Fruit fly (Drosophila melanogaster) whole organism, prepupa: Measurements from ENCODE around the gene halo.

Experiments used
- Blimp-1 ChIP-seq: fragments of 200-800 bp; sonication (Bioruptor generic); optimal IDR thresholded peaks from 3 replicates; lab custom pipeline; 2017; ENCODE audit warnings: missing biosample characterization, missing genetic modification characterization, mild to moderate bottlenecking, moderate library complexity, missing genetic modification reagents
- CG10631 ChIP-seq: fragments of 200-800 bp; sonication (Bioruptor generic); optimal IDR thresholded peaks from 2 replicates; lab custom pipeline; 2016; ENCODE audit warnings: missing biosample characterization, missing genetic modification characterization
- CG11762 ChIP-seq: fragments of 200-800 bp; sonication (Bioruptor generic); optimal IDR thresholded peaks from 3 replicates; lab custom pipeline; 2016; ENCODE audit warnings: missing biosample characterization, missing genetic modification characterization; ENCODE audit not compliant: insufficient read depth
- CG15336 ChIP-seq: fragments of 200-800 bp; sonication (Bioruptor generic); IDR thresholded peaks from 2 replicates; pipeline ENCODE4 v1.3.6; 2022; ENCODE audit warnings: missing biosample characterization, missing genetic modification characterization
- CG16779 ChIP-seq: fragments of 200-800 bp; sonication (Bioruptor generic); optimal IDR thresholded peaks from 3 replicates; lab custom pipeline; 2017; ENCODE audit warnings: missing biosample characterization, mild to moderate bottlenecking, missing genetic modification characterization
- CG3032 ChIP-seq: fragments of 200-800 bp; optimal IDR thresholded peaks from 2 replicates; lab custom pipeline; 2019; ENCODE audit warnings: missing biosample characterization, mild to moderate bottlenecking, missing genetic modification characterization, moderate library complexity
- CG32006 ChIP-seq: fragments of 200-800 bp; sonication (Bioruptor generic); optimal IDR thresholded peaks from 3 replicates; lab custom pipeline; 2017; ENCODE audit warnings: missing biosample characterization, mild to moderate bottlenecking, missing genetic modification characterization
- CG34406 ChIP-seq: fragments of 200-800 bp; sonication (Bioruptor generic); optimal IDR thresholded peaks from 3 replicates; lab custom pipeline; 2016; ENCODE audit warnings: missing biosample characterization, missing genetic modification characterization
- CG3919 ChIP-seq: fragments of 200-800 bp; sonication (Bioruptor generic); optimal IDR thresholded peaks from 3 replicates; lab custom pipeline; 2016; ENCODE audit warnings: missing biosample characterization, missing genetic modification characterization
- CG4318 ChIP-seq: fragments of 200-800 bp; sonication (Bioruptor generic); optimal IDR thresholded peaks from 3 replicates; lab custom pipeline; 2017; ENCODE audit warnings: missing biosample characterization, mild to moderate bottlenecking, missing genetic modification characterization
- CG6276 ChIP-seq: fragments of 200-800 bp; sonication (Bioruptor generic); optimal IDR thresholded peaks from 2 replicates; lab custom pipeline; 2017; ENCODE audit warnings: missing biosample characterization, mild to moderate bottlenecking, missing genetic modification characterization
- CG6792 ChIP-seq: fragments of 200-800 bp; sonication (Bioruptor generic); optimal IDR thresholded peaks from 3 replicates; lab custom pipeline; 2016; ENCODE audit warnings: missing biosample characterization, missing genetic modification characterization
- CG6808 ChIP-seq: fragments of 200-800 bp; sonication (Bioruptor generic); optimal IDR thresholded peaks from 3 replicates; lab custom pipeline; 2017; ENCODE audit warnings: missing biosample characterization, missing genetic modification characterization, mild to moderate bottlenecking, moderate library complexity, missing genetic modification reagents
- CG6854 ChIP-seq: fragments of 200-800 bp; sonication (Bioruptor generic); optimal IDR thresholded peaks from 2 replicates; lab custom pipeline; 2017; ENCODE audit warnings: missing biosample characterization, mild to moderate bottlenecking, missing genetic modification characterization
- CG7368 ChIP-seq: fragments of 200-800 bp; sonication (Bioruptor generic); optimal IDR thresholded peaks from 3 replicates; lab custom pipeline; 2016; ENCODE audit warnings: missing biosample characterization, missing genetic modification characterization
- CG8119 ChIP-seq: fragments of 200-800 bp; sonication (Bioruptor generic); IDR thresholded peaks from 3 replicates; pipeline ENCODE4 v1.3.6; 2022; ENCODE audit warnings: missing biosample characterization, missing genetic modification characterization
- CG8319 ChIP-seq: fragments of 200-800 bp; sonication (Bioruptor generic); optimal IDR thresholded peaks from 3 replicates; lab custom pipeline; 2016; ENCODE audit warnings: missing biosample characterization, missing genetic modification characterization
- CG8632 ChIP-seq: fragments of 200-800 bp; sonication (Bioruptor generic); optimal IDR thresholded peaks from 3 replicates; lab custom pipeline; 2016; ENCODE audit warnings: missing biosample characterization, missing genetic modification characterization
- CG9139 ChIP-seq: fragments of 200-800 bp; sonication (Bioruptor generic); optimal IDR thresholded peaks from 3 replicates; lab custom pipeline; 2017; ENCODE audit warnings: missing biosample characterization, mild to moderate bottlenecking, missing genetic modification characterization
- Eip75B ChIP-seq: fragments of 200-800 bp; sonication (Bioruptor generic); optimal IDR thresholded peaks from 3 replicates; lab custom pipeline; 2016; ENCODE audit warnings: missing biosample characterization, missing genetic modification characterization
- Eip78C ChIP-seq: fragments of 200-800 bp; sonication (Bioruptor generic); peaks from one replicate; lab custom pipeline; 2016; ENCODE audit warnings: missing biosample characterization, missing genetic modification characterization
- Eip93F ChIP-seq: fragments of 200-800 bp; sonication (Bioruptor generic); optimal IDR thresholded peaks from 2 replicates; lab custom pipeline; 2016; ENCODE audit warnings: missing biosample characterization, mild to moderate bottlenecking, missing genetic modification characterization
- Hr38 ChIP-seq: sonication (Bioruptor generic); optimal IDR thresholded peaks from 2 replicates; lab custom pipeline; 2016; ENCODE audit warnings: missing biosample characterization, missing genetic modification characterization
- Hr4 ChIP-seq: fragments of 200-800 bp; sonication (Bioruptor generic); optimal IDR thresholded peaks from 3 replicates; lab custom pipeline; 2016; ENCODE audit warnings: missing biosample characterization, missing genetic modification characterization
- Lpt ChIP-seq: fragments of 200-800 bp; sonication (Bioruptor generic); optimal IDR thresholded peaks from 3 replicates; lab custom pipeline; 2016; ENCODE audit warnings: missing biosample characterization, missing genetic modification characterization
- Sox102F ChIP-seq: fragments of 200-800 bp; sonication (Bioruptor generic); optimal IDR thresholded peaks from 2 replicates; lab custom pipeline; 2016; ENCODE audit warnings: missing biosample characterization, mild to moderate bottlenecking, missing genetic modification characterization
- Sox14 ChIP-seq: fragments of 200-800 bp; sonication (Bioruptor generic); optimal IDR thresholded peaks from 3 replicates; lab custom pipeline; 2016; ENCODE audit warnings: missing biosample characterization, missing genetic modification characterization
- Sox15 ChIP-seq: fragments of 200-800 bp; sonication (Bioruptor generic); optimal IDR thresholded peaks from 3 replicates; lab custom pipeline; 2016; ENCODE audit warnings: missing biosample characterization, missing genetic modification characterization
- achi ChIP-seq: fragments of 200-800 bp; sonication (Bioruptor generic); optimal IDR thresholded peaks from 3 replicates; lab custom pipeline; 2016; ENCODE audit warnings: missing biosample characterization, missing genetic modification characterization
- acj6 ChIP-seq: fragments of 200-800 bp; sonication (Bioruptor generic); optimal IDR thresholded peaks from 3 replicates; lab custom pipeline; 2016; ENCODE audit warnings: missing biosample characterization, missing genetic modification characterization
- cyc ChIP-seq: fragments of 200-800 bp; sonication (Bioruptor generic); optimal IDR thresholded peaks from 3 replicates; lab custom pipeline; 2016; ENCODE audit warnings: missing biosample characterization, missing genetic modification characterization
- dac ChIP-seq: fragments of 200-800 bp; sonication (Bioruptor generic); optimal IDR thresholded peaks from 2 replicates; lab custom pipeline; 2017; ENCODE audit warnings: missing biosample characterization, mild to moderate bottlenecking, missing genetic modification characterization
- esn ChIP-seq: fragments of 200-800 bp; sonication (Bioruptor generic); optimal IDR thresholded peaks from 2 replicates; lab custom pipeline; 2016; ENCODE audit warnings: missing biosample characterization, mild to moderate bottlenecking, missing genetic modification characterization, moderate library complexity
- fd59A ChIP-seq: fragments of 200-800 bp; sonication (Bioruptor generic); optimal IDR thresholded peaks from 2 replicates; lab custom pipeline; 2017; ENCODE audit warnings: missing biosample characterization, mild to moderate bottlenecking, missing genetic modification characterization, missing genetic modification reagents
- fd85E ChIP-seq: fragments of 200-800 bp; sonication (Bioruptor generic); optimal IDR thresholded peaks from 3 replicates; lab custom pipeline; 2016; ENCODE audit warnings: missing biosample characterization, missing genetic modification characterization
- fkh ChIP-seq: fragments of 200-800 bp; sonication (Bioruptor generic); optimal IDR thresholded peaks from 3 replicates; lab custom pipeline; 2017; ENCODE audit warnings: missing biosample characterization, mild to moderate bottlenecking, missing genetic modification characterization, moderate library complexity
- lz ChIP-seq: fragments of 200-800 bp; sonication (Bioruptor generic); optimal IDR thresholded peaks from 3 replicates; lab custom pipeline; 2016; ENCODE audit warnings: missing biosample characterization, missing genetic modification characterization
- net ChIP-seq: fragments of 200-800 bp; sonication (Bioruptor generic); optimal IDR thresholded peaks from 3 replicates; lab custom pipeline; 2016; ENCODE audit warnings: missing biosample characterization, missing genetic modification characterization
- pdm3 ChIP-seq: fragments of 200-800 bp; sonication (Bioruptor generic); optimal IDR thresholded peaks from 3 replicates; lab custom pipeline; 2016; ENCODE audit warnings: missing biosample characterization, missing genetic modification characterization
- salr ChIP-seq, 2 experiments: fragments of 200-800 bp; sonication (Bioruptor generic); optimal IDR thresholded peaks; 3 replicates each; lab custom pipeline; 2016 to 2018; ENCODE audit warnings: missing biosample characterization in 2 of 2, missing genetic modification characterization in 2 of 2, mild to moderate bottlenecking in 1 of 2
- ss ChIP-seq, 2 experiments: fragments of 200-800 bp; sonication (Bioruptor generic); optimal IDR thresholded peaks; 2 replicates in 1 of 2; 3 replicates in 1 of 2; lab custom pipeline; 2017 to 2018; ENCODE audit warnings: mild to moderate bottlenecking in 2 of 2, missing biosample characterization in 2 of 2, missing genetic modification characterization in 2 of 2, moderate library complexity in 1 of 2
- svp ChIP-seq: fragments of 200-800 bp; sonication (Bioruptor generic); peaks from one replicate; lab custom pipeline; 2016; ENCODE audit warnings: missing biosample characterization, missing genetic modification characterization
- topi ChIP-seq: fragments of 200-800 bp; sonication (Bioruptor generic); optimal IDR thresholded peaks from 3 replicates; lab custom pipeline; 2016; ENCODE audit warnings: missing biosample characterization, missing genetic modification characterization
- vri ChIP-seq: fragments of 200-800 bp; sonication (Bioruptor generic); optimal IDR thresholded peaks from 3 replicates; lab custom pipeline; 2016; ENCODE audit warnings: missing biosample characterization, mild to moderate bottlenecking, missing genetic modification characterization

Gene halo

DNA sequence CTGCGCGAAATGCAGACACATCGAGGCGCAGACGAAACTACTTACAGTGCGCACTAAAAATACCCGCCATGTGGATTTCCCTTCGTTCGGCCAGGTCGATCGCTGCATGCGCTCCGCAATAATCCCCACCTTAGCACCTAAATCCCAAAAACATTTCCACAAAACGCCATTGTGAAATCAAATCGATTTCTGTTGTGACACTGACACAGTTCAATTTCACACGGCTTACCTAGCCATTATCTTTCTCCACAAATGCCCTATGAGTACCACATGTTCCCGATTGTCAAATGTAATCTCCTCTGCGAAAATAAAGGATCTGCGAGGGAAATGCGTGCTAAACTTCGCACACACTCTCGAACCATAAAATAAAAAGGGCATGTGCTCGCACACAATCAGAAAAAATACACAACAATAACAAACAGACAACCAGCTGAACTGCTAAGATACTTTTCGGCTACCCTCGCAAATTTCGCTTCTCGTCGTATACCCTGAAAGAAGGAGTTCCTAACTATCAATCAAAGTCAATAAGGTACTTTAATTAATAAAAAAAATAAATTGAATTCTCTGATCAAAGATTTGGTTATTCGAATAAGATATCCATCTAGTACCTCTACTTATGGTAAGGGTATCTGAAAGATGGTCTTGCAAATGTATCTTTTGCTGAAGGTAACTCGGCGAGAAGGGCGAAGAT is 31.8 kb downstream of the halo start (continued):
- TF ChIP-seq vri (GFP tag; lab: Kevin White, UChicago) (peak; percentile 50), CG8319 (GFP tag; lab: Kevin White, UChicago) (peak; percentile 10), esn (GFP tag; lab: Kevin White, UChicago) (peak; percentile 74), CG6854 (GFP tag; lab: Kevin White, UChicago) (no peak), cyc (GFP tag; lab: Kevin White, UChicago) (peak; percentile 70), fkh (GFP tag; lab: Kevin White, UChicago) (no peak), CG8632 (peak; percentile 32), Lpt (GFP tag; lab: Kevin White, UChicago) (peak; percentile 41), Eip78C (GFP tag; lab: Kevin White, UChicago) (peak; percentile 93), fd59A (GFP tag; lab: Kevin White, UChicago) (peak; percentile 73), ss (GFP tag; optimal IDR thresholded peaks at IDR 0.05; lab: Kevin White, UChicago) (peak; percentile 58 to 63), CG4318 (GFP tag; lab: Kevin White, UChicago) (peak; percentile 15), CG9139 (peak; percentile 60)

DNA sequence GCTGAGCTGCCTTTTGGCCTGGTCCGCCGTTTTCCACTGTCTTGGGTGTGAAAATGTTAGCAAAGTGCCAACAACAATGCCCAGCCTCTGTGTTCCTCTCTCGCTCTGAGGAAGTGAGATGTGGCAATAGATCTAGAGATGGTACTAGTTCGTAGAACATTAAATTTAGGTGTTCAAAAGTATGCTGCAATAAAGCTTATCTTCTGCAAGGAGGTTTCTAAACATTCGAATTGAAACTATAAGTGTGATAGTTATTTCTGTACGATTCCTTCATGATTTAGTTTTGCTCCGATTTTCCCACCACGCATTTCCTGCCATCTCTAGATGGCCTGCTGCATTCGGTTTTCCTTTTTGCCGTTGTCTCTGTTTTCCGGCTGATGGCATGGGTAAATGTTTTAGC is 39.5 kb downstream of the halo start:
- no peak for TF ChIP-seq dac (GFP tag; lab: Kevin White, UChicago)
- 0 out of 2 replicates have a peak, but pooled peaks have one; percentile 27 for TF ChIP-seq CG15336 (GFP tag; lab: Robert Waterston, UW)
- TF ChIP-seq achi (GFP tag; lab: Kevin White, UChicago) = peak; percentile 4
- TF ChIP-seq Hr4 (GFP tag; lab: Kevin White, UChicago) = peak; percentile 21
- no peak for TF ChIP-seq CG6792
- TF ChIP-seq Eip75B (GFP tag; lab: Kevin White, UChicago) = no peak
- peak; percentile 0 for TF ChIP-seq CG32006 (GFP tag; lab: Kevin White, UChicago)
- TF ChIP-seq, all 60 proteins: peak for 4

DNA sequence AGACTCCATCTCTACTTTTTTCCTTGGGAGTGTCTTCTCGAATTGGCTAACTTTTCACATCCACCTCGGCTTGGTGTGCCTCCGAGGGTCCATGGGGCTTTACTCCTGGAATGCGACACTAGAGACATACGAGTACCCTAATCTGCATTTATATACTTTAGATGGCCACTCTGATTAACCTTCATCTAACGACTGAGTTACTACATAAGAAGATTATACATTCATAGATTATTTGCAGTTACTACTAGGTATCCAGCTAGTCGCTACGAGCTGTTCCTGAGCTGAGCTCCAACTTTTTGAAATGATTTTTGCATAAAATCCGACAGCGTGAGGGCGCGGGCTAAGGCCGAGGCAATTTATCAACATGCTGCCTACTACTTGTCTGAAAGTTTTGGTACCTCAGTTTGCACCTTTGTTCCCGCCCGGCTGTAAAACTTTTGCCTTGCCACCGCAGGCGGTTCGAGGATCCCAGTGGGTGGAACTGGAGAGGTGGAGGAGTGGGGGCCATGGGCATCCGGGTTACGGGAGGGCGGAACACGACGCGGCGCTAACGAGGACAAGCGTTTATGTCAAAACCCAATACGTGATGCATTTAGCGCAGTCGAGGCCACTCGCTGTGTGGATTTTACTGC is 41.0 kb downstream of the halo start:
- TF ChIP-seq Hr4 (GFP tag; lab: Kevin White, UChicago) (no peak), CG6276 (no peak), CG8632 (peak; percentile 11), Eip78C (GFP tag; lab: Kevin White, UChicago) (peak; percentile 62), CG6854 (GFP tag; lab: Kevin White, UChicago) (no peak), CG8119 (GFP tag; lab: Robert Waterston, UW) (no peak), ss (GFP tag; optimal IDR thresholded peaks at IDR 0.05; lab: Kevin White, UChicago) (no peak), Sox102F (GFP tag; lab: Kevin White, UChicago) (peak; percentile 55), CG4318 (GFP tag; lab: Kevin White, UChicago) (no peak), Eip75B (GFP tag; lab: Kevin White, UChicago) (no peak), CG8319 (GFP tag; lab: Kevin White, UChicago) (no peak), CG7368 (GFP tag; lab: Kevin White, UChicago) (no peak), Blimp-1 (GFP tag; lab: Kevin White, UChicago) (no peak), CG9139 (no peak), CG10631 (peak; percentile 18), acj6 (GFP tag; lab: Kevin White, UChicago) (peak; percentile 10), Eip93F (GFP tag; lab: Kevin White, UChicago) (no peak), CG3032 (no peak), lz (GFP tag; lab: Kevin White, UChicago) (peak; percentile 44), cyc (GFP tag; lab: Kevin White, UChicago) (no peak), CG16779 (tag; lab: Kevin White, UChicago) (no peak), Hr38 (GFP tag; lab: Kevin White, UChicago) (no peak), fd59A (GFP tag; lab: Kevin White, UChicago) (no peak), salr (GFP tag; optimal IDR thresholded peaks at IDR 0.05; lab: Kevin White, UChicago) (no peak), CG6792 (peak; percentile 14), fd85E (GFP tag; lab: Kevin White, UChicago) (no peak), net (no peak), Sox15 (no peak), CG34406 (no peak), CG6808 (no peak), pdm3 (GFP tag; lab: Kevin White, UChicago) (peak; percentile 25), svp (GFP tag; lab: Kevin White, UChicago) (peak; percentile 77), topi (peak; percentile 57), CG3919 (no peak), Sox14 (peak; percentile 31), CG11762 (no peak)
